Fruit fly (Drosophila melanogaster): ENCODE data around the gene Ca-beta.

- TF ChIP-seq h (optimal IDR thresholded peaks at IDR 0.05), result no peak
- no peak for TF ChIP-seq psq (optimal IDR thresholded peaks at IDR 0.05)
- TF ChIP-seq Sin3A (optimal IDR thresholded peaks at IDR 0.05), result no peak
Measured at dm6 chr2L:11247730-11248129, 44.4 kb upstream of the Ca-beta start.
